Worm (Caenorhabditis elegans) whole organism, L2 larva: ENCODE results near the gene Y46C8AM.1.

ENCODE experiments used
- C34F6.9 ChIP-seq: fragments of 150-350 bp; optimal IDR thresholded peaks from 2 replicates; lab custom pipeline; 2014; ENCODE audit warnings: missing biosample characterization, missing genetic modification characterization
- F13H6.1 ChIP-seq: sonication (generic microtip); optimal IDR thresholded peaks from 2 replicates; lab custom pipeline; 2016; ENCODE audit warnings: missing genetic modification characterization, missing compliant biosample characterization
- Y55F3AM.14 ChIP-seq: fragments of 200-800 bp; sonication (Bioruptor generic); optimal IDR thresholded peaks from 2 replicates; lab custom pipeline; 2018; ENCODE audit warnings: mild to moderate bottlenecking, missing genetic modification characterization, missing compliant biosample characterization
- ZK546.5 ChIP-seq: sonication (generic microtip); optimal IDR thresholded peaks from 2 replicates; lab custom pipeline; 2017; ENCODE audit warnings: missing biosample characterization, missing genetic modification characterization
- alr-1 ChIP-seq: fragments of 150-350 bp; optimal IDR thresholded peaks from 2 replicates; lab custom pipeline; 2014; ENCODE audit warnings: missing biosample characterization, missing genetic modification characterization
- aly-2 ChIP-seq: fragments of 150-350 bp; optimal IDR thresholded peaks from 2 replicates; lab custom pipeline; 2014; ENCODE audit warnings: missing biosample characterization, missing genetic modification characterization
- ceh-16 ChIP-seq: fragments of 150-350 bp; optimal IDR thresholded peaks from 2 replicates; lab custom pipeline; 2014; ENCODE audit warnings: missing biosample characterization, missing genetic modification characterization
- ceh-82 ChIP-seq: fragments of 150-350 bp; optimal IDR thresholded peaks from 2 replicates; lab custom pipeline; 2014; ENCODE audit warnings: missing biosample characterization, missing genetic modification characterization
- crh-2 ChIP-seq: sonication (generic microtip); optimal IDR thresholded peaks from 2 replicates; lab custom pipeline; 2017; ENCODE audit warnings: missing biosample characterization, missing genetic modification characterization
- egl-27 ChIP-seq: sonication (generic microtip); optimal IDR thresholded peaks from 3 replicates; lab custom pipeline; 2017; ENCODE audit warnings: missing biosample characterization, missing genetic modification reagents, missing genetic modification characterization
- elt-1 ChIP-seq: fragments of 150-350 bp; optimal IDR thresholded peaks from 2 replicates; lab custom pipeline; 2014; ENCODE audit warnings: missing biosample characterization, missing genetic modification characterization
- elt-3 ChIP-seq: sonication (generic microtip); optimal IDR thresholded peaks from 2 replicates; lab custom pipeline; 2017; ENCODE audit warnings: missing biosample characterization, missing genetic modification characterization
- fos-1 ChIP-seq: fragments of 150-350 bp; optimal IDR thresholded peaks from 2 replicates; lab custom pipeline; 2014; ENCODE audit warnings: missing biosample characterization, missing genetic modification characterization
- gmeb-1 ChIP-seq: fragments of 150-350 bp; optimal IDR thresholded peaks from 2 replicates; lab custom pipeline; 2014; ENCODE audit warnings: missing biosample characterization, missing genetic modification characterization
- lin-11 ChIP-seq: fragments of 150-350 bp; sonication (generic microtip); optimal IDR thresholded peaks from 2 replicates; lab custom pipeline; 2014; ENCODE audit warnings: missing biosample characterization, missing genetic modification characterization, inconsistent platforms, mixed read lengths
- lin-13 ChIP-seq: fragments of 150-350 bp; optimal IDR thresholded peaks from 2 replicates; lab custom pipeline; 2014; ENCODE audit warnings: missing biosample characterization, missing genetic modification reagents, missing genetic modification characterization
- lsy-2 ChIP-seq, 2 experiments: fragments of 150-350 bp in 1 of 2; sonication (generic microtip) in 1 of 2; optimal IDR thresholded peaks; 2 replicates each; lab custom pipeline; 2014 to 2017; ENCODE audit warnings: missing biosample characterization in 2 of 2, missing genetic modification characterization in 2 of 2
- mab-5 ChIP-seq: fragments of 150-350 bp; optimal IDR thresholded peaks from 2 replicates; lab custom pipeline; 2014; ENCODE audit warnings: missing biosample characterization, missing genetic modification characterization
- mbf-1 ChIP-seq: sonication (generic microtip); optimal IDR thresholded peaks from 2 replicates; lab custom pipeline; 2017; ENCODE audit warnings: missing biosample characterization, missing genetic modification characterization
- mdl-1 ChIP-seq, 2 experiments: fragments of 150-350 bp in 1 of 2; sonication (generic microtip) in 1 of 2; optimal IDR thresholded peaks; 2 replicates each; lab custom pipeline; 2017; ENCODE audit warnings: missing biosample characterization in 2 of 2, missing genetic modification characterization in 2 of 2
- nhr-10 ChIP-seq: sonication (generic microtip); optimal IDR thresholded peaks from 2 replicates; lab custom pipeline; 2017; ENCODE audit warnings: missing biosample characterization, missing genetic modification characterization
- nhr-11 ChIP-seq: fragments of 150-350 bp; optimal IDR thresholded peaks from 2 replicates; lab custom pipeline; 2014; ENCODE audit warnings: missing biosample characterization, missing genetic modification characterization
- nhr-23 ChIP-seq: fragments of 150-350 bp; optimal IDR thresholded peaks from 2 replicates; lab custom pipeline; 2014; ENCODE audit warnings: missing biosample characterization, missing genetic modification reagents, missing genetic modification characterization
- nhr-237 ChIP-seq: fragments of 150-350 bp; optimal IDR thresholded peaks from 2 replicates; lab custom pipeline; 2014; ENCODE audit warnings: missing biosample characterization, missing genetic modification characterization
- nhr-25 ChIP-seq: fragments of 150-350 bp; sonication (generic microtip); optimal IDR thresholded peaks from 3 replicates; lab custom pipeline; 2014; ENCODE audit warnings: missing biosample characterization, missing genetic modification characterization
- nhr-6 ChIP-seq: fragments of 150-350 bp; optimal IDR thresholded peaks from 2 replicates; lab custom pipeline; 2014; ENCODE audit warnings: missing biosample characterization, missing genetic modification characterization
- nhr-77 ChIP-seq: fragments of 150-350 bp; optimal IDR thresholded peaks from 2 replicates; lab custom pipeline; 2014; ENCODE audit warnings: missing biosample characterization, missing genetic modification characterization
- peb-1 ChIP-seq: fragments of 150-350 bp; optimal IDR thresholded peaks from 2 replicates; lab custom pipeline; 2014; ENCODE audit warnings: missing biosample characterization, missing genetic modification characterization
- sem-4 ChIP-seq: fragments of 150-350 bp; optimal IDR thresholded peaks from 2 replicates; lab custom pipeline; 2014; ENCODE audit warnings: missing biosample characterization, missing genetic modification reagents, missing genetic modification characterization
- sma-9 ChIP-seq, 2 experiments: fragments of 150-350 bp in 1 of 2; sonication (generic microtip) in 1 of 2; optimal IDR thresholded peaks; 2 replicates each; lab custom pipeline; 2014 to 2016; ENCODE audit warnings: missing genetic modification characterization in 2 of 2, mild to moderate bottlenecking in 1 of 2, missing biosample characterization in 1 of 2, missing compliant biosample characterization in 1 of 2, missing genetic modification reagents in 1 of 2, moderate library complexity in 1 of 2
- unc-39 ChIP-seq: fragments of 150-350 bp; optimal IDR thresholded peaks from 2 replicates; lab custom pipeline; 2014; ENCODE audit warnings: missing biosample characterization, missing genetic modification characterization
- unc-55 ChIP-seq: fragments of 150-350 bp; sonication (generic microtip); optimal IDR thresholded peaks from 3 replicates; lab custom pipeline; 2014; ENCODE audit warnings: missing biosample characterization, missing genetic modification reagents, missing genetic modification characterization
- unc-62 ChIP-seq: fragments of 150-350 bp; optimal IDR thresholded peaks from 2 replicates; lab custom pipeline; 2014; ENCODE audit warnings: missing biosample characterization, missing genetic modification reagents, missing genetic modification characterization

Gene Y46C8AM.1

DNA sequence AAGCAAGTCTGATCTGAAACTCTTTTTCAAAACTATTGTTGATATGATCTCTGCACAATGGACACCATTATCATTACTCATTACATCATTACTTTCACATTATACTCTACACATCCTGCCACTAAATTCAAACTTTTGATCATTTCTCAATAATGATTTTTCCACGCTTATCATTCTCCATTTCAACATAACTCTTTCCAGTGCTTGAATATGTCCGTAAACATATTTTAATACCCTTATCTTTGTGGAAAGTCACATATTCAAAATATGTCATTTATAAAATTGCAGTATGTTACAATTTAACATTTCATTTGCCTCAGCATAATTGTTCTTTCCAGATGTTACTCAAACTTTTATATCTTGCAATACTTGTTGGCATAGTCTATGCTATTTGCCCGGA lies 2.3 kb upstream of the Y46C8AM.1 start, which contains the start of gene clec-75:
Gene clec-75 (plus strand): TSS at position 339 of the 400 bp plus-strand sequence.
- TF ChIP-seq nhr-6 (tag; lab: Kevin White, UChicago), result no peak
- TF ChIP-seq C34F6.9 (tag; lab: Kevin White, UChicago), result no peak
- TF ChIP-seq unc-39, result no peak
- no peak for TF ChIP-seq mbf-1

DNA sequence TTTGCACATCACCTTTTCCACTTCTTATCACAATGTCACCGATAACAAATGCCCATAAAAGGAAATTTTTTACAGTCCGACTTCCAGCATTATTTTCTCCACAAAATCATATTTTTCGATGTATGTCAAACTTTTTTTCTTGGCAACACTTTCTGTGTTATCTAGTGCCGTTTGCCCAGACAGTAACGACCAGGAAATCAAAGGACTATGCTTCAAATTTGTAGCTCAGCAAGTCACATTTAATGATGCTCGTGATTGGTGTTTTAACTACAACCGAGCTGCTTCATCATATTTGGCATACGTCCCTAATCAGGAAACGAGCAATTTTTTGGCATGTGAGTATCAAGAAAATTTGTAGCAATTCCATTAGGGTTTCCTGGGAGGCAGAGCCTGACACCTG lies 814 bp downstream of the Y46C8AM.1 start:
- no peak for TF ChIP-seq elt-1 (tag; lab: Kevin White, UChicago)
- TF ChIP-seq egl-27, result no peak
- no peak for TF ChIP-seq nhr-6 (tag; lab: Kevin White, UChicago)
- no peak for TF ChIP-seq mdl-1 (tag; optimal IDR thresholded peaks at IDR 0.05; lab: Kevin White, UChicago)
- TF ChIP-seq peb-1, result no peak
- no peak for TF ChIP-seq mab-5 (tag; lab: Kevin White, UChicago)
- TF ChIP-seq nhr-23 (tag; lab: Kevin White, UChicago), result no peak

DNA sequence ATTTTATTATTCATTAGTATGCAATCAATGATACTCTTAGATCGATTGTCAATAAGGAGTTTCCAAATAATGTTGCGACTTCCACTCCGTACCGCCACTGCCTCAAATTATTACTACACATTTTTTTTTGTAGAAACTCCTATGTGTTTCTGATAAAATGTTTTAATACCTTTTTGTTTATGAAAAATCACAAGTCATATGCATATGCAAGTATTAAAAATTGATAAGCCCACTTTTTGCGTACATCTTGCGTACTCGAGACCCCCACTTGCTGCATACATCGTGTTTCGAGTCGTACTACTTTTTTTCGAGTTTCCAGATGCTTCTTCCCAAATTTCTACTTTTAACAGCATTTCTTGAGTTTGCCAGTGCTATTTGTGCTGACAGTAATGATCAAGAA lies 2.3 kb downstream of the Y46C8AM.1 start, which contains the start of gene clec-76:
Gene clec-76 (plus strand): TSS at position 234 of the 400 bp plus-strand sequence.
- TF ChIP-seq fos-1 (peak; percentile 41), C34F6.9 (tag; lab: Kevin White, UChicago) (no peak), sma-9 (GFP tag; optimal IDR thresholded peaks at IDR 0.05; lab: Kevin White, UChicago) (peak; percentile 52), sma-9 (tag; optimal IDR thresholded peaks at IDR 0.05; lab: Kevin White, UChicago) (no peak)

DNA sequence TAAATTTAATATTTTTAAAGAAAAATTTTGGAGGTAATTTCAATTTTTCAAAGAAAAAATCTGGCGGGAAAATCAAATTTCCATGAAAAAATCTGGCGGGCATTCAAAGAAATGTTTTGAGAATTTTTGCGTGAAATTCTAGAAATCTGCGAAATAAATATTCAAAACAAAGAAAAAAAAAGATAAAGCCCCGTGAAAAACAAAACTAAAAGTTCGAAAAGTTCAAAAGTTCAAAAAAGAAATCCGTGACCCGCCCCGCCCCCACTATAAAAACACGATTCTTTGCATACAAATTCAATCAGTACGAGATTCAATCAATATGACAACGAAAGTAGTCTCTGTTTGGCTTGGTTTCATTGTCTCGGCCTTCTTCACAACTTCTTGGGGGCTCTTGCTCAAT lies 10.4 kb downstream of the Y46C8AM.1 start, which contains the start of gene clec-79:
Gene clec-79 (plus strand): TSS at position 301 of the 400 bp plus-strand sequence.
- no peak for TF ChIP-seq lin-13
- TF ChIP-seq nhr-237 (tag; lab: Kevin White, UChicago), result no peak
- no peak for TF ChIP-seq lin-11 (tag; lab: Kevin White, UChicago)
- no peak for TF ChIP-seq ZK546.5 (tag; lab: Kevin White, UChicago)
- no peak for TF ChIP-seq mbf-1
- TF ChIP-seq gmeb-1 (tag; lab: Kevin White, UChicago), result no peak
- no peak for TF ChIP-seq aly-2 (tag; lab: Kevin White, UChicago)
- TF ChIP-seq, all 48 proteins: peak for 0

DNA sequence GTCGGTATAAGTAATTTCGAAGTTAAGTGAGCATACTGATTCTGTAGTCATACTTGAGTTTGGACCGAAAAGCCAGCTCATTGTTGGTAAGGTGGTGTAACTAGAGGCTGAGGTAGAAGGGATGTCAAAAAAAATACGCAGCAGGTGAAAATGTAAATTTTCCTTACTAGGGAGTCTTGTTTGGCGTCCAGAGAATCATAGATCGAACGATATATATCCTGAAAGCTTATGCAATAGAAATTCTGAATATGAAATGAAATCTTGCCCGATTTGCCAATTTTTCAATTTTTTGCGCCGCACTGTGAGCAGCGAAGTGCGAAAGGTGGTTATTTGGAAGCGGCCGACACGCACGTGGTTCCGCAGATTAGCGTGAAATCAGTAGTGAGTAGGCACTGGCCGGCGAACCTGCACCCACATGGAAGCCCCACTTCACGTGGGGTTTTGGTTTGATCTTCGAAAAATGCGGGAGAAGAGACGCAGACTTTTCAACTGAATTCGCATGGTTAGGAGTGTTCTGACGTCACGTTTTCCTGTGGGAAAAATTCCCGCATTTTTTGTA lies 15.4 kb downstream of the Y46C8AM.1 start, which contains the start of gene srh-220:
Gene srh-220 (minus strand): TSS at position 51 of the 559 bp plus-strand sequence.
- TF ChIP-seq nhr-10 (tag; lab: Kevin White, UChicago) (no peak), F13H6.1 (tag; lab: Kevin White, UChicago) (no peak), lsy-2 (tag; optimal IDR thresholded peaks at IDR 0.05; lab: Kevin White, UChicago) (no peak), C34F6.9 (tag; lab: Kevin White, UChicago) (no peak), nhr-11 (no peak), unc-55 (GFP tag; lab: Kevin White, UChicago) (no peak), mbf-1 (no peak), ceh-82 (tag; lab: Kevin White, UChicago) (no peak), unc-62 (GFP tag; lab: Kevin White, UChicago) (no peak), sem-4 (tag; lab: Kevin White, UChicago) (no peak), unc-39 (no peak)

DNA sequence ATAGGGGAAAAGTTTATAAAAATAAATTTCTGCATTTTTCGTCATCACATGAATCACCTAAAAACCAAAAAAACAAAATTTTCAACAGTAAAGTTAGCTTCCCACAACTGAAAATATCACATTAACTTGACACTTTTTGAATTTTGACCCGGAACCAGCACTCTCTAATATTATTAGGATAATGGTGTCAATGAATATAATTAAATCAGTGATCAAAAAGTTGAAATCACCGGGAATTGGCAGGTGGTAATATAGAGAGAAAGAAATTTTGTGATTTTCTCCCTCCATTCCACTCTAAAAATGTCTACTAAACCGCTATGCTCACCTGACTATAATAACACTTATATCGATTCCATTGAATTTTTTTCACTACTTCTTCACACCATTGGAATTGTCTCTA lies 16.8 kb downstream of the Y46C8AM.1 start, which contains the start of gene srh-222:
Gene srh-222 (plus strand): TSS at position 301 of the 400 bp plus-strand sequence.
- TF ChIP-seq nhr-23 (tag; lab: Kevin White, UChicago) (no peak), elt-3 (no peak), elt-1 (tag; lab: Kevin White, UChicago) (no peak), F13H6.1 (tag; lab: Kevin White, UChicago) (no peak), alr-1 (tag; lab: Kevin White, UChicago) (no peak), nhr-77 (tag; lab: Kevin White, UChicago) (no peak), Y55F3AM.14 (GFP tag; lab: Kevin White, UChicago) (no peak), C34F6.9 (tag; lab: Kevin White, UChicago) (no peak), mbf-1 (no peak), nhr-11 (no peak), ceh-16 (no peak), egl-27 (no peak), crh-2 (no peak), nhr-25 (no peak)
